Worm (Caenorhabditis elegans): Measurements from ENCODE around the gene fipr-15.
A peak's percentile ranks its signal among the peaks of the same experiment; 100 is the strongest.

The fipr-15 gene

DNA sequence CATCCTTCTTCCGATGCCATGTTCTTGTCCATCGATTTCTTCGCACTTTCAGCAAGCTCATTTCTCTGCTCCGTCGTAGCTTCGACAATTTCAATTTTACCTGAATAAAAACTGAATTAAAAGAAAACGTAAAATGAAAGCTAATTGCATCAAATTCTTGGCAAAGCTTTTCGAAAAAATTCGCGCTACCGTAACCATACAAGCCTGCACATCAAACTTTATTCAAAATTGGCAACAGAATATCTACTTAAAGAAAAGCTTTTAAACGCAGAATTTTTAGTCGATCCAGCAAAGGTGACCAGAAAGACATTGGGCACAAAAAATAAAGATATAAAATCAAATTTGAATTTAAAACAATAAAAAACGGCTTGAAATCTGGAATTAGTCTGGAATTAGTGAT, 38.1 kb upstream of the fipr-15 start (continued):
- TF ChIP-seq rec-8 (tag; optimal IDR thresholded peaks at IDR 0.05) = no peak
- no peak for TF ChIP-seq tbx-9 (tag; optimal IDR thresholded peaks at IDR 0.05; ENCODE audit: borderline replicate concordance)
- TF ChIP-seq nhr-120 (GFP tag; IDR thresholded peaks at IDR 0.05) = no peak
- peak; percentile 57 for TF ChIP-seq lsl-1 (GFP tag; optimal IDR thresholded peaks at IDR 0.05)
- 0 out of 2 replicates have a peak, but pooled peaks have one; percentile 12 for TF ChIP-seq D2030.7 (GFP tag; IDR thresholded peaks at IDR 0.05)
- TF ChIP-seq F39B2.1 (GFP tag; IDR thresholded peaks at IDR 0.05) = 0 out of 2 replicates have a peak, but pooled peaks have one; percentile 7
- no peak for TF ChIP-seq snpc-1.1 (tag; optimal IDR thresholded peaks at IDR 0.05; ENCODE audit: insufficient read depth)
- TF ChIP-seq nfya-2 (GFP tag; IDR thresholded peaks at IDR 0.05) = no peak
- TF ChIP-seq pbrm-1 (GFP tag; IDR thresholded peaks at IDR 0.05) = no peak
- peak; percentile 27; the same call in 1 of the 2 replicates for TF ChIP-seq attf-3 (GFP tag; conservative IDR thresholded peaks at IDR 0.05)
- no peak for TF ChIP-seq nfya-1 (tag; optimal IDR thresholded peaks at IDR 0.05; ENCODE audit: borderline replicate concordance, insufficient read depth)
- TF ChIP-seq ceh-100 (GFP tag; IDR thresholded peaks at IDR 0.05) = 0 out of 2 replicates have a peak, but pooled peaks have one; percentile 15
- no peak for TF ChIP-seq somi-1 (GFP tag; optimal IDR thresholded peaks at IDR 0.05)
- no peak for TF ChIP-seq sea-2 (GFP tag; IDR thresholded peaks at IDR 0.05)
- TF ChIP-seq egrh-3 (GFP tag; IDR thresholded peaks at IDR 0.05) = no peak
- TF ChIP-seq F49E8.2 (tag; optimal IDR thresholded peaks at IDR 0.05; ENCODE audit: insufficient read depth) = peak; percentile 29
- no peak for TF ChIP-seq nhr-179 (tag; optimal IDR thresholded peaks at IDR 0.05)

DNA sequence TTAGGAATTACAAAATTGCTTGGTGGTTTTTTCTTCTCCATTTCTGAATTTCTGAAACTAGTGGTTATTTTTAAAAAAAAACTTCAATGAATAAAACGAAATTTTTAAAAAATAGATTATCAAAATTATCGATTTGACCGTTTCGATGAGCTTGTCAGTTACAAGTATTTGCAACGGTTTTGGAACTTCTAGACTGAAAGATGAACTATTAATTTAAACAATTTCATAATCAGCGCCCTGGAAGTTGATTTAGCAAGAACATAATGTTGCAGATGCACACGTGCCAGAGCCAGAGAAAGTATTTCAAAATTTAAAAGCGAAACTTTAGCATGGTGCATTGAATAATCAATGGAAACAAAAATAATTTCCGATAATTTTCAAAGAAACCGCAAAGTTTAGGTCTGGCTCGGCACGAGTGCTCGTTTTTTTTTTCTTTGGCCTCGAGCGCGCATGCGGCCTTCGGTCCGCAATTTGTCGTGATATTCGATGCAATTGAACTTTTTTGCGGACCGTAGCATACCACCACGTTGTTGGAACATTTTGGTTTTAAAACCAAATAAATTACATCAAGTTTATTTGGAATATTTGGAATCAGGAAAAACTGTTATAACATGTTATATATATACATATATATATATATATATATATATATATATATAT, 37.5 kb upstream of the fipr-15 start, which contains the start of gene T11G6.5:
T11G6.5 (minus strand) TSS at position 51 of the 660 bp plus-strand sequence.
- TF ChIP-seq dpl-1 (GFP tag; optimal IDR thresholded peaks at IDR 0.05) = no peak
- TF ChIP-seq hmg-1.2 (GFP tag; IDR thresholded peaks at IDR 0.05) = peak; percentile 24; the same call in 1 of the 2 replicates
- peak; percentile 1 for TF ChIP-seq nhr-80 (tag; optimal IDR thresholded peaks at IDR 0.05)
- peak; percentile 50 for TF ChIP-seq lsl-1 (GFP tag; optimal IDR thresholded peaks at IDR 0.05)
- no peak for TF ChIP-seq tbx-9 (tag; optimal IDR thresholded peaks at IDR 0.05; ENCODE audit: borderline replicate concordance)
- no peak for TF ChIP-seq snpc-4 (GFP tag; optimal IDR thresholded peaks at IDR 0.05)
- peak in 1 of 4 experiments; percentile 13 for TF ChIP-seq snpc-4 (tag; optimal IDR thresholded peaks at IDR 0.05)
- TF ChIP-seq ztf-6 (GFP tag; IDR thresholded peaks at IDR 0.05) = no peak
- TF ChIP-seq mcd-1 (GFP tag; IDR thresholded peaks at IDR 0.05) = peak; percentile 24; the same call in 1 of the 2 replicates
- TF ChIP-seq dox-1 (GFP tag; IDR thresholded peaks at IDR 0.05) = 0 out of 2 replicates have a peak, but pooled peaks have one; percentile 28
- peak; percentile 47 for TF ChIP-seq attf-5 (GFP tag; optimal IDR thresholded peaks at IDR 0.05)
- peak; percentile 44 for TF ChIP-seq F23B12.7 (tag; optimal IDR thresholded peaks at IDR 0.05; ENCODE audit: insufficient read depth)

DNA sequence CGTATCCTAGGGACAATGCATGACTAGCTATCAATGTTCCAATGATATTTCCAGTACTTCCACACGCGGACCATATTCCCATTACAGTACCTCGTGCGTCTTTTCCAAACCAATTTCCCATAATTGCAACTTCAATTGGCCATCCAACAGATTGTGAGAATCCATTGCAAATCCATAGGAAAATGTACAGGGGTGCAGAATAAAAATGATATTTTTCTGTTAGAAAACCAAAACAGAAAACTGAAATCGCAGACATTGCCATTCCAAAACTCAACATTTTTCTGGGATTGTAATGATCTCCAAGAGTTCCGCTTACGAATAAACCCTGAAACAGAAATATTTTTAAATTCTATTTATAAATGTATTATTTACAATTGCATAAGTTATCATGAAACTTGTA, 29.2 kb upstream of the fipr-15 start:
- no peak for TF ChIP-seq T07F8.4 (tag; optimal IDR thresholded peaks at IDR 0.05)
- no peak for TF ChIP-seq nhr-120 (GFP tag; IDR thresholded peaks at IDR 0.05)
- TF ChIP-seq nhr-90 (tag; optimal IDR thresholded peaks at IDR 0.05) = no peak
- TF ChIP-seq akir-1 (GFP tag; optimal IDR thresholded peaks at IDR 0.05) = no peak
- TF ChIP-seq xnd-1 (tag; optimal IDR thresholded peaks at IDR 0.05) = no peak
- TF ChIP-seq ztf-28 (GFP tag; IDR thresholded peaks at IDR 0.05) = no peak
- TF ChIP-seq F57A8.1 (GFP tag; optimal IDR thresholded peaks at IDR 0.05) = no peak
- no peak for TF ChIP-seq tbp1 (GFP tag; optimal IDR thresholded peaks at IDR 0.05)
- TF ChIP-seq ztf-26 (tag; optimal IDR thresholded peaks at IDR 0.05) = no peak
- no peak for TF ChIP-seq ceh-58 (GFP tag; IDR thresholded peaks at IDR 0.05)
- TF ChIP-seq aptf-2 (GFP tag; conservative IDR thresholded peaks at IDR 0.05) = no peak
- TF ChIP-seq C17E4.6 (GFP tag; IDR thresholded peaks at IDR 0.05) = no peak
- no peak for TF ChIP-seq nhr-80 (tag; optimal IDR thresholded peaks at IDR 0.05)
- no peak for TF ChIP-seq F23B12.7 (tag; optimal IDR thresholded peaks at IDR 0.05; ENCODE audit: insufficient read depth)
